Fruit fly (Drosophila melanogaster) whole organism, embryonic: Measurements from ENCODE around the gene Elal.

ENCODE experiments used
- Bgb ChIP-seq: fragments of 200-800 bp; sonication (Bioruptor generic); IDR thresholded peaks from 2 replicates; pipeline ENCODE4 v1.3.6; 2022; ENCODE audit warnings: missing biosample characterization, missing genetic modification characterization; ENCODE audit not compliant: partially characterized antibody
- CG10431 ChIP-seq: fragments of 200-800 bp; sonication (Bioruptor generic); optimal IDR thresholded peaks from 3 replicates; lab custom pipeline; 2018; ENCODE audit warnings: missing biosample characterization, mild to moderate bottlenecking, missing genetic modification characterization
- CG10543 ChIP-seq: fragments of 200-800 bp; sonication (Bioruptor generic); optimal IDR thresholded peaks from 3 replicates; lab custom pipeline; 2017; ENCODE audit warnings: missing biosample characterization, mild to moderate bottlenecking, missing genetic modification characterization, moderate library complexity
- CG10654 ChIP-seq: fragments of 200-800 bp; sonication (Bioruptor generic); optimal IDR thresholded peaks from 2 replicates; lab custom pipeline; 2016; ENCODE audit warnings: missing biosample characterization, missing genetic modification characterization
- CG10979 ChIP-seq: fragments of 200-800 bp; sonication (Bioruptor generic); optimal IDR thresholded peaks from 2 replicates; lab custom pipeline; 2018; ENCODE audit warnings: missing biosample characterization, mild to moderate bottlenecking, missing genetic modification characterization, moderate library complexity
- CG11456 ChIP-seq: fragments of 200-800 bp; sonication (Bioruptor generic); IDR thresholded peaks from 3 replicates; pipeline ENCODE4 v1.3.6; 2022; ENCODE audit warnings: missing biosample characterization, missing genetic modification characterization
- CG15011 ChIP-seq: fragments of 200-800 bp; sonication (Bioruptor generic); optimal IDR thresholded peaks from 3 replicates; lab custom pipeline; 2018; ENCODE audit warnings: missing biosample characterization, mild to moderate bottlenecking, missing genetic modification characterization
- CG1529 ChIP-seq: fragments of 200-800 bp; sonication (Bioruptor generic); optimal IDR thresholded peaks from 3 replicates; lab custom pipeline; 2018; ENCODE audit warnings: missing biosample characterization, missing genetic modification characterization
- CG18764 ChIP-seq: fragments of 200-800 bp; sonication (Bioruptor generic); optimal IDR thresholded peaks from 3 replicates; lab custom pipeline; 2016; ENCODE audit warnings: missing biosample characterization, missing genetic modification characterization
- CG2116 ChIP-seq: fragments of 200-800 bp; sonication (Bioruptor generic); optimal IDR thresholded peaks from 3 replicates; lab custom pipeline; 2018; ENCODE audit warnings: missing biosample characterization, mild to moderate bottlenecking, missing genetic modification characterization
- CG3065 ChIP-seq: fragments of 200-800 bp; sonication (Bioruptor generic); optimal IDR thresholded peaks from 2 replicates; lab custom pipeline; 2016; ENCODE audit warnings: missing biosample characterization, missing genetic modification characterization
- CG31441 ChIP-seq: fragments of 200-800 bp; sonication (Bioruptor generic); IDR thresholded peaks from 2 replicates; pipeline ENCODE4 v1.3.6; 2022; ENCODE audit warnings: missing biosample characterization, missing genetic modification characterization
- CG32532 ChIP-seq: fragments of 200-800 bp; sonication (Bioruptor generic); IDR thresholded peaks from 2 replicates; pipeline ENCODE4 v1.3.6; 2022; ENCODE audit warnings: missing biosample characterization, missing genetic modification characterization
- CG33557 ChIP-seq: fragments of 200-800 bp; sonication (Bioruptor generic); optimal IDR thresholded peaks from 2 replicates; lab custom pipeline; 2019; ENCODE audit warnings: missing biosample characterization, mild to moderate bottlenecking, missing genetic modification characterization, moderate library complexity
- CG3995 ChIP-seq: fragments of 200-800 bp; sonication (Bioruptor generic); optimal IDR thresholded peaks from 3 replicates; lab custom pipeline; 2016; ENCODE audit warnings: missing biosample characterization, missing genetic modification characterization
- CG43689 ChIP-seq: fragments of 200-800 bp; sonication (Bioruptor generic); IDR thresholded peaks from 2 replicates; pipeline ENCODE4 v1.3.6; 2022; ENCODE audit warnings: missing biosample characterization, missing genetic modification characterization
- CG6689 ChIP-seq: fragments of 200-800 bp; sonication (Bioruptor generic); IDR thresholded peaks from 2 replicates; pipeline ENCODE4 v1.3.6; 2022; ENCODE audit warnings: missing biosample characterization, missing genetic modification characterization
- CG8478 ChIP-seq: fragments of >200 bp; optimal IDR thresholded peaks from 2 replicates; lab custom pipeline; 2018
- CG9932 ChIP-seq: fragments of 200-800 bp; sonication (Bioruptor generic); IDR thresholded peaks from 2 replicates; pipeline ENCODE4 v1.3.6; 2022; ENCODE audit warnings: missing biosample characterization, missing genetic modification characterization
- CTCF ChIP-seq: fragments of 200-800 bp; sonication (Bioruptor generic); optimal IDR thresholded peaks from 2 replicates; lab custom pipeline; 2017; ENCODE audit warnings: missing biosample characterization, mild to moderate bottlenecking, missing genetic modification characterization, moderate library complexity
- Dll ChIP-seq: fragments of 200-800 bp; sonication (Bioruptor generic); IDR thresholded peaks from 4 replicates; pipeline ENCODE4 v1.3.6; 2022; ENCODE audit warnings: missing biosample characterization, missing genetic modification characterization; ENCODE audit not compliant: partially characterized antibody
- Drgx ChIP-seq: fragments of 200-800 bp; sonication (Bioruptor generic); IDR thresholded peaks from 2 replicates; pipeline ENCODE4 v1.3.6; 2022; ENCODE audit warnings: missing biosample characterization, missing genetic modification characterization
- Ets65A ChIP-seq: fragments of 200-800 bp; sonication (Bioruptor generic); peaks from one replicate; lab custom pipeline; 2016; ENCODE audit warnings: missing biosample characterization, missing genetic modification characterization
- HLH54F ChIP-seq: fragments of 200-800 bp; sonication (Bioruptor generic); optimal IDR thresholded peaks from 3 replicates; lab custom pipeline; 2016; ENCODE audit warnings: missing biosample characterization, missing genetic modification characterization
- Med ChIP-seq: fragments of 200-800 bp; sonication (Bioruptor generic); peaks from one replicate; lab custom pipeline; 2016; ENCODE audit warnings: missing biosample characterization, missing genetic modification characterization, mild to moderate bottlenecking, inconsistent platforms, moderate library complexity
- NC2β ChIP-seq: fragments of 200-800 bp; sonication (Bioruptor generic); optimal IDR thresholded peaks from 2 replicates; lab custom pipeline; 2016; ENCODE audit warnings: missing biosample characterization, missing genetic modification characterization
- NfI ChIP-seq: fragments of 200-800 bp; sonication (Bioruptor generic); optimal IDR thresholded peaks from 3 replicates; lab custom pipeline; 2018; ENCODE audit warnings: missing biosample characterization, mild to moderate bottlenecking, missing genetic modification characterization, moderate library complexity
- Opbp ChIP-seq: fragments of 200-800 bp; sonication (Bioruptor generic); IDR thresholded peaks from 3 replicates; pipeline ENCODE4 v1.3.6; 2022; ENCODE audit warnings: missing biosample characterization, missing genetic modification characterization; ENCODE audit not compliant: partially characterized antibody
- Sox102F ChIP-seq: fragments of 200-800 bp; sonication (Bioruptor generic); optimal IDR thresholded peaks from 2 replicates; lab custom pipeline; 2018; ENCODE audit warnings: missing biosample characterization, mild to moderate bottlenecking, missing genetic modification characterization, moderate library complexity
- Ssrp ChIP-seq: fragments of 200-800 bp; sonication (Bioruptor generic); optimal IDR thresholded peaks from 2 replicates; lab custom pipeline; 2018; ENCODE audit warnings: missing biosample characterization, mild to moderate bottlenecking, missing genetic modification characterization, moderate library complexity
- Trl ChIP-seq, 3 experiments: fragments of >200 bp in 2 of 3; fragments of 200-800 bp in 1 of 3; sonication (Bioruptor generic) in 1 of 3; optimal IDR thresholded peaks; 2 replicates in 1 of 3; 3 replicates in 2 of 3; lab custom pipeline; 2016 to 2017; ENCODE audit warnings: missing biosample characterization in 1 of 3, missing genetic modification characterization in 1 of 3
- ac ChIP-seq: fragments of 200-800 bp; sonication (Bioruptor generic); optimal IDR thresholded peaks from 3 replicates; lab custom pipeline; 2017; ENCODE audit warnings: missing biosample characterization, mild to moderate bottlenecking, missing genetic modification characterization
- az2 ChIP-seq: fragments of 200-800 bp; sonication (Bioruptor generic); optimal IDR thresholded peaks from 3 replicates; lab custom pipeline; 2016; ENCODE audit warnings: missing biosample characterization, missing genetic modification characterization
- bigmax ChIP-seq: fragments of 200-800 bp; sonication (Bioruptor generic); optimal IDR thresholded peaks from 2 replicates; lab custom pipeline; 2018; ENCODE audit warnings: missing biosample characterization, mild to moderate bottlenecking, missing genetic modification characterization
- bsh ChIP-seq, 2 experiments: fragments of 200-800 bp; sonication (Bioruptor generic); optimal IDR thresholded peaks; 2 replicates each; lab custom pipeline; 2017 to 2018; ENCODE audit warnings: mild to moderate bottlenecking in 2 of 2, missing biosample characterization in 2 of 2, missing genetic modification characterization in 2 of 2, moderate library complexity in 1 of 2
- cad ChIP-seq: fragments of >200 bp; optimal IDR thresholded peaks from 2 replicates; lab custom pipeline; 2017; ENCODE audit warnings: missing biosample characterization, missing genetic modification characterization
- caup ChIP-seq: fragments of 200-800 bp; sonication (Bioruptor generic); optimal IDR thresholded peaks from 3 replicates; lab custom pipeline; 2017; ENCODE audit warnings: missing biosample characterization, mild to moderate bottlenecking, missing genetic modification characterization, moderate library complexity; ENCODE audit not compliant: severe bottlenecking
- ci ChIP-seq: fragments of 200-800 bp; sonication (Bioruptor generic); IDR thresholded peaks from 3 replicates; pipeline ENCODE4 v1.3.6; 2022; ENCODE audit warnings: missing biosample characterization, missing genetic modification characterization
- da ChIP-seq: fragments of 200-800 bp; sonication (Bioruptor generic); optimal IDR thresholded peaks from 2 replicates; lab custom pipeline; 2016; ENCODE audit warnings: missing biosample characterization, missing genetic modification characterization
- dimm ChIP-seq: fragments of 200-800 bp; sonication (Bioruptor generic); IDR thresholded peaks from 2 replicates; pipeline ENCODE4 v1.3.6; 2022; ENCODE audit warnings: missing biosample characterization, missing genetic modification characterization
- ems ChIP-seq: fragments of 200-800 bp; sonication (Bioruptor generic); optimal IDR thresholded peaks from 3 replicates; lab custom pipeline; 2016; ENCODE audit warnings: missing biosample characterization, missing genetic modification characterization
- gce ChIP-seq: fragments of 200-800 bp; sonication (Bioruptor generic); IDR thresholded peaks from 3 replicates; pipeline ENCODE4 v1.3.6; 2022; ENCODE audit warnings: missing biosample characterization, missing genetic modification characterization
- lmd ChIP-seq: fragments of 200-800 bp; sonication (Bioruptor generic); IDR thresholded peaks from 2 replicates; pipeline ENCODE4 v1.3.6; 2022; ENCODE audit warnings: missing biosample characterization, missing genetic modification characterization
- pho ChIP-seq: fragments of 200-800 bp; sonication (Bioruptor generic); optimal IDR thresholded peaks from 2 replicates; lab custom pipeline; 2016; ENCODE audit warnings: missing biosample characterization, missing genetic modification characterization
- pnt ChIP-seq: fragments of 200-800 bp; sonication (Bioruptor generic); optimal IDR thresholded peaks from 3 replicates; lab custom pipeline; 2016; ENCODE audit warnings: missing biosample characterization, missing genetic modification characterization
- pum ChIP-seq: fragments of 200-800 bp; sonication (Bioruptor generic); optimal IDR thresholded peaks from 2 replicates; lab custom pipeline; 2016; ENCODE audit warnings: missing biosample characterization, missing genetic modification characterization
- pzg ChIP-seq: fragments of 200-800 bp; sonication (Bioruptor generic); optimal IDR thresholded peaks from 3 replicates; lab custom pipeline; 2018; ENCODE audit warnings: missing biosample characterization, mild to moderate bottlenecking, missing genetic modification characterization, moderate library complexity
- row ChIP-seq: fragments of 200-800 bp; sonication (Bioruptor generic); IDR thresholded peaks from 3 replicates; pipeline ENCODE4 v1.3.6; 2022; ENCODE audit warnings: missing biosample characterization, missing genetic modification characterization
- sima ChIP-seq: fragments of 200-800 bp; sonication (Bioruptor generic); optimal IDR thresholded peaks from 2 replicates; lab custom pipeline; 2016; ENCODE audit warnings: missing biosample characterization, missing genetic modification characterization
- ssp ChIP-seq: fragments of 200-800 bp; sonication (Bioruptor generic); IDR thresholded peaks from 2 replicates; pipeline ENCODE4 v1.3.6; 2022; ENCODE audit warnings: missing biosample characterization, missing genetic modification characterization
- tll ChIP-seq, 2 experiments: fragments of 200-800 bp in 1 of 2; fragments of >200 bp in 1 of 2; sonication (Bioruptor generic) in 1 of 2; optimal IDR thresholded peaks; 2 replicates each; lab custom pipeline; 2017 to 2019; ENCODE audit warnings: missing biosample characterization in 2 of 2, missing genetic modification characterization in 2 of 2, mild to moderate bottlenecking in 1 of 2, moderate library complexity in 1 of 2
- zfh1 ChIP-seq: fragments of 200-800 bp; sonication (Bioruptor generic); IDR thresholded peaks from 3 replicates; pipeline ENCODE4 v1.3.6; 2022; ENCODE audit warnings: missing biosample characterization, missing genetic modification characterization

Elal gene

DNA sequence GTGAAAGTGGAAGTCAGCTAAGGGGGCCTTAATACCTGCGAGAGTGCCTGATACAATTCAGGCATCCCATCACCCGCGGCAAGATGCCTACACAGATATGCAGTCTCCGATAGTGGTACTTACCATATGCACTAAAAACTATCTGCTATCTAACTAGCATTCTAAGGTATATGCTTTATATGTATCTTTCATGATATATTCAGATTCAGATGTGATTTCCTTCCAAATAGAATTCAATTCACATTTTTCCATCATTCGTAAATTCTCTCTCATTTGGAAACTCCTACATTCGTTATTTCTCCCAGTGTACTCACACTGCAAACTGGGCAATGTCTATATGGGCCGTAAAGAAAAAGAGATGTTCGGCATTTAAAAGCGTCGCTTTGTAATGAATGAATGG is 21.3 kb downstream of the Elal start (continued):
- TF ChIP-seq ems (no peak), CG10431 (GFP tag; lab: Kevin White, UChicago) (no peak), Med (peak; percentile 54), pho (GFP tag; lab: Kevin White, UChicago) (no peak), CG3065 (GFP tag; lab: Kevin White, UChicago) (no peak), lmd (GFP tag; lab: Robert Waterston, UW) (peak; percentile 19; the same call in 1 of the 2 replicates), pzg (GFP tag; lab: Kevin White, UChicago) (no peak), Trl (optimal IDR thresholded peaks at IDR 0.05; lab: Kevin White, UChicago) (no peak), Trl (GFP tag; optimal IDR thresholded peaks at IDR 0.05; lab: Kevin White, UChicago) (no peak), CG9932 (GFP tag; lab: Robert Waterston, UW) (no peak), CG8478 (lab: Kevin White, UChicago) (no peak), CG15011 (no peak), CG33557 (GFP tag; lab: Kevin White, UChicago) (no peak), Opbp (no peak), sima (no peak), caup (GFP tag; lab: Kevin White, UChicago) (no peak), ac (no peak), CG3995 (GFP tag; lab: Kevin White, UChicago) (no peak), CG10543 (GFP tag; lab: Kevin White, UChicago) (no peak), pum (no peak), CTCF (GFP tag; lab: Kevin White, UChicago) (no peak), CG43689 (no peak), CG18764 (GFP tag; lab: Kevin White, UChicago) (no peak), CG32532 (GFP tag; lab: Robert Waterston, UW) (no peak), CG11456 (GFP tag; lab: Robert Waterston, UW) (no peak), ssp (GFP tag; lab: Robert Waterston, UW) (no peak), row (GFP tag; lab: Robert Waterston, UW) (0 out of 3 replicates have a peak, but pooled peaks have one; percentile 5), CG10654 (no peak), Bgb (GFP tag; lab: Robert Waterston, UW) (no peak), az2 (GFP tag; lab: Kevin White, UChicago) (peak; percentile 16), CG10979 (tag; lab: Kevin White, UChicago) (peak; percentile 17), tll (GFP tag; optimal IDR thresholded peaks at IDR 0.05; lab: Kevin White, UChicago) (no peak), NfI (GFP tag; lab: Kevin White, UChicago) (no peak), Dll (GFP tag; lab: Robert Waterston, UW) (no peak), pnt (no peak), gce (no peak), da (no peak), NC2β (GFP tag; lab: Kevin White, UChicago) (no peak), CG6689 (peak; percentile 17; the same call in 1 of the 2 replicates), bigmax (GFP tag; lab: Kevin White, UChicago) (no peak), bsh (GFP tag; optimal IDR thresholded peaks at IDR 0.05; lab: Kevin White, UChicago) (peak in 1 of 2 experiments; percentile 26), ci (no peak), cad (no peak), zfh1 (GFP tag; lab: Robert Waterston, UW) (0 out of 3 replicates have a peak, but pooled peaks have one; percentile 8), HLH54F (GFP tag; lab: Kevin White, UChicago) (no peak), CG2116 (no peak), CG31441 (no peak; the same call in 1 of the 2 replicates), Sox102F (GFP tag; lab: Kevin White, UChicago) (peak; percentile 58), Ets65A (no peak), Ssrp (tag; lab: Kevin White, UChicago) (peak; percentile 9), dimm (GFP tag; lab: Robert Waterston, UW) (no peak), CG1529 (GFP tag; lab: Kevin White, UChicago) (no peak), Drgx (GFP tag; lab: Robert Waterston, UW) (peak; percentile 47)
